Worm (Caenorhabditis elegans) whole organism, L2 larva: ENCODE measurements around the gene oac-14.

Experiments
- F13H6.1 ChIP-seq: sonication (generic microtip); optimal IDR thresholded peaks from 2 replicates; lab custom pipeline; 2016; ENCODE audit warnings: missing genetic modification characterization, missing compliant biosample characterization
- R02D3.7 ChIP-seq: fragments of 150-350 bp; optimal IDR thresholded peaks from 2 replicates; lab custom pipeline; 2014; ENCODE audit warnings: missing biosample characterization, missing genetic modification characterization
- Y55F3AM.14 ChIP-seq: fragments of 200-800 bp; sonication (Bioruptor generic); optimal IDR thresholded peaks from 2 replicates; lab custom pipeline; 2018; ENCODE audit warnings: mild to moderate bottlenecking, missing genetic modification characterization, missing compliant biosample characterization
- ZK546.5 ChIP-seq: sonication (generic microtip); optimal IDR thresholded peaks from 2 replicates; lab custom pipeline; 2017; ENCODE audit warnings: missing biosample characterization, missing genetic modification characterization
- alr-1 ChIP-seq: fragments of 150-350 bp; optimal IDR thresholded peaks from 2 replicates; lab custom pipeline; 2014; ENCODE audit warnings: missing biosample characterization, missing genetic modification characterization
- aly-2 ChIP-seq: fragments of 150-350 bp; optimal IDR thresholded peaks from 2 replicates; lab custom pipeline; 2014; ENCODE audit warnings: missing biosample characterization, missing genetic modification characterization
- blmp-1 ChIP-seq: sonication (generic microtip); optimal IDR thresholded peaks from 2 replicates; lab custom pipeline; 2017; ENCODE audit warnings: missing genetic modification characterization, mild to moderate bottlenecking, missing compliant biosample characterization, antibody characterized with exemption, moderate library complexity; ENCODE audit not compliant: insufficient read depth
- ceh-82 ChIP-seq: fragments of 150-350 bp; optimal IDR thresholded peaks from 2 replicates; lab custom pipeline; 2014; ENCODE audit warnings: missing biosample characterization, missing genetic modification characterization
- crh-2 ChIP-seq: sonication (generic microtip); optimal IDR thresholded peaks from 2 replicates; lab custom pipeline; 2017; ENCODE audit warnings: missing biosample characterization, missing genetic modification characterization
- dmd-4 ChIP-seq: sonication (generic microtip); optimal IDR thresholded peaks from 2 replicates; lab custom pipeline; 2017; ENCODE audit warnings: missing biosample characterization, missing genetic modification characterization
- egl-27 ChIP-seq: sonication (generic microtip); optimal IDR thresholded peaks from 3 replicates; lab custom pipeline; 2017; ENCODE audit warnings: missing biosample characterization, missing genetic modification reagents, missing genetic modification characterization
- elt-3 ChIP-seq: sonication (generic microtip); optimal IDR thresholded peaks from 2 replicates; lab custom pipeline; 2017; ENCODE audit warnings: missing biosample characterization, missing genetic modification characterization
- fos-1 ChIP-seq: fragments of 150-350 bp; optimal IDR thresholded peaks from 2 replicates; lab custom pipeline; 2014; ENCODE audit warnings: missing biosample characterization, missing genetic modification characterization
- lin-11 ChIP-seq: fragments of 150-350 bp; sonication (generic microtip); optimal IDR thresholded peaks from 2 replicates; lab custom pipeline; 2014; ENCODE audit warnings: missing biosample characterization, missing genetic modification characterization, inconsistent platforms, mixed read lengths
- lin-13 ChIP-seq: fragments of 150-350 bp; optimal IDR thresholded peaks from 2 replicates; lab custom pipeline; 2014; ENCODE audit warnings: missing biosample characterization, missing genetic modification reagents, missing genetic modification characterization
- lsy-2 ChIP-seq, 2 experiments: fragments of 150-350 bp in 1 of 2; sonication (generic microtip) in 1 of 2; optimal IDR thresholded peaks; 2 replicates each; lab custom pipeline; 2014 to 2017; ENCODE audit warnings: missing biosample characterization in 2 of 2, missing genetic modification characterization in 2 of 2
- mab-5 ChIP-seq: fragments of 150-350 bp; optimal IDR thresholded peaks from 2 replicates; lab custom pipeline; 2014; ENCODE audit warnings: missing biosample characterization, missing genetic modification characterization
- mdl-1 ChIP-seq, 2 experiments: fragments of 150-350 bp in 1 of 2; sonication (generic microtip) in 1 of 2; optimal IDR thresholded peaks; 2 replicates each; lab custom pipeline; 2017; ENCODE audit warnings: missing biosample characterization in 2 of 2, missing genetic modification characterization in 2 of 2
- nhr-10 ChIP-seq: sonication (generic microtip); optimal IDR thresholded peaks from 2 replicates; lab custom pipeline; 2017; ENCODE audit warnings: missing biosample characterization, missing genetic modification characterization
- nhr-11 ChIP-seq: fragments of 150-350 bp; optimal IDR thresholded peaks from 2 replicates; lab custom pipeline; 2014; ENCODE audit warnings: missing biosample characterization, missing genetic modification characterization
- nhr-12 ChIP-seq: fragments of 150-350 bp; optimal IDR thresholded peaks from 2 replicates; lab custom pipeline; 2014; ENCODE audit warnings: missing biosample characterization, missing genetic modification characterization
- nhr-129 ChIP-seq: fragments of 150-350 bp; optimal IDR thresholded peaks from 2 replicates; lab custom pipeline; 2014; ENCODE audit warnings: missing biosample characterization, missing genetic modification characterization
- nhr-21 ChIP-seq: fragments of 150-350 bp; optimal IDR thresholded peaks from 2 replicates; lab custom pipeline; 2014; ENCODE audit warnings: missing biosample characterization, missing genetic modification characterization
- nhr-23 ChIP-seq: fragments of 150-350 bp; optimal IDR thresholded peaks from 2 replicates; lab custom pipeline; 2014; ENCODE audit warnings: missing biosample characterization, missing genetic modification reagents, missing genetic modification characterization
- nhr-237 ChIP-seq: fragments of 150-350 bp; optimal IDR thresholded peaks from 2 replicates; lab custom pipeline; 2014; ENCODE audit warnings: missing biosample characterization, missing genetic modification characterization
- nhr-25 ChIP-seq: fragments of 150-350 bp; sonication (generic microtip); optimal IDR thresholded peaks from 3 replicates; lab custom pipeline; 2014; ENCODE audit warnings: missing biosample characterization, missing genetic modification characterization
- nhr-6 ChIP-seq: fragments of 150-350 bp; optimal IDR thresholded peaks from 2 replicates; lab custom pipeline; 2014; ENCODE audit warnings: missing biosample characterization, missing genetic modification characterization
- nhr-77 ChIP-seq: fragments of 150-350 bp; optimal IDR thresholded peaks from 2 replicates; lab custom pipeline; 2014; ENCODE audit warnings: missing biosample characterization, missing genetic modification characterization
- peb-1 ChIP-seq: fragments of 150-350 bp; optimal IDR thresholded peaks from 2 replicates; lab custom pipeline; 2014; ENCODE audit warnings: missing biosample characterization, missing genetic modification characterization
- sem-4 ChIP-seq: fragments of 150-350 bp; optimal IDR thresholded peaks from 2 replicates; lab custom pipeline; 2014; ENCODE audit warnings: missing biosample characterization, missing genetic modification reagents, missing genetic modification characterization
- skn-1 ChIP-seq: sonication (generic microtip); optimal IDR thresholded peaks from 2 replicates; lab custom pipeline; 2017; ENCODE audit warnings: missing biosample characterization, missing genetic modification characterization
- sma-3 ChIP-seq: sonication (generic microtip); optimal IDR thresholded peaks from 2 replicates; lab custom pipeline; 2016; ENCODE audit warnings: missing genetic modification reagents, missing genetic modification characterization, missing compliant biosample characterization
- sma-9 ChIP-seq, 2 experiments: fragments of 150-350 bp in 1 of 2; sonication (generic microtip) in 1 of 2; optimal IDR thresholded peaks; 2 replicates each; lab custom pipeline; 2014 to 2016; ENCODE audit warnings: missing genetic modification characterization in 2 of 2, mild to moderate bottlenecking in 1 of 2, missing biosample characterization in 1 of 2, missing compliant biosample characterization in 1 of 2, missing genetic modification reagents in 1 of 2, moderate library complexity in 1 of 2
- snpc-4 ChIP-seq: fragments of 150-350 bp; optimal IDR thresholded peaks from 2 replicates; lab custom pipeline; 2014; ENCODE audit warnings: missing biosample characterization, missing genetic modification characterization
- unc-39 ChIP-seq: fragments of 150-350 bp; optimal IDR thresholded peaks from 2 replicates; lab custom pipeline; 2014; ENCODE audit warnings: missing biosample characterization, missing genetic modification characterization
- unc-55 ChIP-seq: fragments of 150-350 bp; sonication (generic microtip); optimal IDR thresholded peaks from 3 replicates; lab custom pipeline; 2014; ENCODE audit warnings: missing biosample characterization, missing genetic modification reagents, missing genetic modification characterization
- unc-62 ChIP-seq: fragments of 150-350 bp; optimal IDR thresholded peaks from 2 replicates; lab custom pipeline; 2014; ENCODE audit warnings: missing biosample characterization, missing genetic modification reagents, missing genetic modification characterization
- zag-1 ChIP-seq: fragments of 150-350 bp; optimal IDR thresholded peaks from 2 replicates; lab custom pipeline; 2014; ENCODE audit warnings: missing biosample characterization, missing genetic modification characterization
- ztf-1 ChIP-seq: fragments of 200-800 bp; sonication (Bioruptor generic); conservative IDR thresholded peaks from 2 replicates; pipeline ENCODE4 v1.3.6; 2022; ENCODE audit warnings: missing genetic modification characterization, missing compliant biosample characterization
- ztf-11 ChIP-seq: sonication (generic microtip); optimal IDR thresholded peaks from 2 replicates; lab custom pipeline; 2017; ENCODE audit warnings: missing biosample characterization, missing genetic modification characterization
- ztf-4 ChIP-seq: fragments of 150-350 bp; optimal IDR thresholded peaks from 2 replicates; lab custom pipeline; 2014; ENCODE audit warnings: missing biosample characterization, missing genetic modification characterization

oac-14 gene

DNA sequence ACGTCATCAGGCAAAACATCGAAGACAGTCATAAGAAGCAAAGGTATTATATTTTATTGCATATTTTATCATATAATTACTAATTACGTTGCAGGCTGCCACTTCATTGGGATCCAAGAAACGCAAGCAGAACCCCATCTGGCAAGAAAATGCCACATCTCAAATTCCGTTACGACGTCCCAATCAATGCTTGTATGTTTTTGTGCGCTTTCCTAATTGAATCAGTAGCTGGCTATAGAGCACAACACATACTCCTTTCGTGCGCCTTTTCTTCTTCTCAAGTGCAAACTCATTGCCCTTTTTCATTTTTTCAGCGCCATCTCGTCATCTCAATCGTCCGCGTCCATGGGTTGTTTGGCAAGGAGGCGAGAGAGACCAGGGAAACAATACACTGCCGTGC is 9.1 kb upstream of the oac-14 start:
- no peak for TF ChIP-seq nhr-237
- no peak for TF ChIP-seq egl-27 (tag; lab: Kevin White, UChicago)
- TF ChIP-seq nhr-11 (tag; lab: Kevin White, UChicago) = no peak
- TF ChIP-seq Y55F3AM.14 (GFP tag; lab: Kevin White, UChicago) = no peak
- no peak for TF ChIP-seq elt-3 (tag; lab: Kevin White, UChicago)
- TF ChIP-seq dmd-4 (tag; lab: Kevin White, UChicago) = no peak
- no peak for TF ChIP-seq ztf-1 (GFP tag; lab: Robert Waterston, UW)
- TF ChIP-seq aly-2 = no peak
- no peak for TF ChIP-seq ZK546.5 (tag; lab: Kevin White, UChicago)
- TF ChIP-seq unc-55 (GFP tag; lab: Kevin White, UChicago) = no peak
- TF ChIP-seq zag-1 (tag; lab: Kevin White, UChicago) = no peak
- no peak for TF ChIP-seq mab-5

DNA sequence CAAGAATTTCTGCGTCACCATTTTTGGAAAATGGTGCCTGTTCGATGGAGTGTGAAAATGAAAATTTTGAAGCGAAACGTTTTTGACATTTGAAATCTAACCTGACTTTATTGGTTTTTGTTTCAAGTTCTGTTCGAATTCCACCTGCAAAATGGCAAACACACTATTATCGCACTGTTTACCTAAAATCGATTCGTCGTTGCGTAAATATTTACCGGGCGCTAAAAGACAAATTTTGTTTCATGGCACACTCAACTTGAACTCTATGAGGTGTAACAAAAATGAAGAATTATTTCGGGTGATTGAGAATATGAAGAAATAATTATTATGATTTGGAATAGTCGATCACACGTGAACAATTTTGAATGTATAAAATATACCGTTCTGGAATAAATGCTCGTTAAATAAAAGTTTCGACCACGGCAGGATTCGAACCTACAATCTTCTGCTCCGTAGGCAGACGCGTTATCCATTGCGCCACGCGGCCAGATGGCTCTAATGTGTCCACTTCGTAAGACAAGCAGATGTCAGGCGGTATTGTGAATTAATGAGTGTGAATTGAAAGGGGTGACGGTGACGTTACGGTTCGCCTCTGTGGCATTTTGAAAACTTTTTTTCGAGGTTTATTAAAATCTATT is 6.5 kb upstream of the oac-14 start:
- TF ChIP-seq skn-1 (tag; lab: Kevin White, UChicago) = no peak
- no peak for TF ChIP-seq nhr-21
- TF ChIP-seq sem-4 (tag; lab: Kevin White, UChicago) = no peak
- peak; percentile 45 for TF ChIP-seq crh-2 (tag; lab: Kevin White, UChicago)
- TF ChIP-seq lin-13 (GFP tag; lab: Kevin White, UChicago) = peak; percentile 16
- TF ChIP-seq nhr-237 = no peak
- TF ChIP-seq F13H6.1 (tag; lab: Kevin White, UChicago) = peak; percentile 42
- TF ChIP-seq unc-62 (GFP tag; lab: Kevin White, UChicago) = no peak
- TF ChIP-seq ztf-11 = no peak
- peak; percentile 23 for TF ChIP-seq sma-3 (GFP tag; lab: Kevin White, UChicago)

DNA sequence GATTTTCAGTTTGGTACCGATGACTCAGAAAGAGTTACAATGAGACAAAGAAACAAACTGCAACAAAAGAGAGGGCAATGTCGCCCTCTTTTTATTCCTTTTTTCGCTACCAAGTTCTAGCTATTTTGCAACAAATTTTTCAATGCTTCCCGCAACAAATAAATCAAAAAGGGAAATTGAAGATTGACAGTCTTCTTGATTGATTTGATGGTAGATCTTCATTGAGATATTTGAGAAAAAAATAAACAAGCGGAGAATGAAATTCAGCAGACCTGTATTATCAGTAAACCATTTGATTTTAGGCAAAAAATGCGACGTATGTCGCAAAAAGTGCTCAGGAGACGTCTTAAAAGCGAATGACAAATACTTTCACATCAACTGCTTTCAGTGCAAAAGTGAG is 5.4 kb upstream of the oac-14 start:
- TF ChIP-seq ztf-4 = no peak
- TF ChIP-seq ZK546.5 (tag; lab: Kevin White, UChicago) = no peak
- no peak for TF ChIP-seq elt-3 (tag; lab: Kevin White, UChicago)
- TF ChIP-seq nhr-25 (tag; lab: Kevin White, UChicago) = peak; percentile 21
- no peak for TF ChIP-seq zag-1 (tag; lab: Kevin White, UChicago)
- peak; percentile 8 for TF ChIP-seq nhr-129 (tag; lab: Kevin White, UChicago)
- no peak for TF ChIP-seq sma-3 (GFP tag; lab: Kevin White, UChicago)
- no peak for TF ChIP-seq ceh-82 (tag; lab: Kevin White, UChicago)
- no peak for TF ChIP-seq lin-13 (GFP tag; lab: Kevin White, UChicago)
- peak; percentile 34 for TF ChIP-seq blmp-1
- TF ChIP-seq nhr-12 = no peak
- no peak for TF ChIP-seq egl-27 (tag; lab: Kevin White, UChicago)
- no peak for TF ChIP-seq ztf-1 (GFP tag; lab: Robert Waterston, UW)
- TF ChIP-seq crh-2 (tag; lab: Kevin White, UChicago) = no peak

DNA sequence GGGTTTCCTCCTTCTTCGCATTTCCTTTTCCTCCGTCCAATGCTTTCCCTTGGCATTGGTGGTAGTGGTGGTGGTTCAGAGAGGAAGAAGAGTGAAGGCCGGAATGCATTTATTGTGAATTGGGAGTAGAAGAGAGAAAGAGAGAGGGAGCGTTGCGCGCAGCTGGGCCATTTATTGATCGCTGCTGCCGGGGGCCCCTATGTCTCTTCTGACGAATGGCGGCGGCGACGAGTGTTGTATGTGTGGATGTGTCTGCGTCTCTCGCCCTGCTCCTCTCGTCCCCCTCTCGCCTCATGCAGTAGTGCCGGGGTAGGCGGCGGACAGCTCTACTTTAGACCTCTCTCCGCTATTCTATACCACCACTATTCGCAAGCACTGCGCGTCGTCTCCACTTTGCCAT is 4.8 kb upstream of the oac-14 start, which contains the start of gene unc-115:
TSS of gene unc-115 (plus strand) at position 301 of the 400 bp plus-strand sequence.
- TF ChIP-seq unc-55 (GFP tag; lab: Kevin White, UChicago) = peak; percentile 92
- TF ChIP-seq nhr-10 (tag; lab: Kevin White, UChicago) = no peak
- peak; percentile 70 for TF ChIP-seq sem-4 (tag; lab: Kevin White, UChicago)
- TF ChIP-seq lsy-2 (tag; optimal IDR thresholded peaks at IDR 0.05; lab: Kevin White, UChicago) = peak; percentile 49 to 70
- TF ChIP-seq dmd-4 (tag; lab: Kevin White, UChicago) = no peak
- no peak for TF ChIP-seq R02D3.7 (tag; lab: Kevin White, UChicago)
- TF ChIP-seq crh-2 (tag; lab: Kevin White, UChicago) = peak; percentile 84
- TF ChIP-seq nhr-12 = no peak
- TF ChIP-seq nhr-129 (tag; lab: Kevin White, UChicago) = peak; percentile 79
- TF ChIP-seq ZK546.5 (tag; lab: Kevin White, UChicago) = no peak
- TF ChIP-seq snpc-4 (tag; lab: Kevin White, UChicago) = peak; percentile 76
- peak; percentile 76 for TF ChIP-seq blmp-1
- peak; percentile 50 for TF ChIP-seq unc-39 (tag; lab: Kevin White, UChicago)
- TF ChIP-seq nhr-6 (tag; lab: Kevin White, UChicago) = peak; percentile 34
- no peak for TF ChIP-seq ztf-1 (GFP tag; lab: Robert Waterston, UW)
- TF ChIP-seq sma-3 (GFP tag; lab: Kevin White, UChicago) = peak; percentile 65
- peak; percentile 55 for TF ChIP-seq unc-62 (GFP tag; lab: Kevin White, UChicago)
- TF ChIP-seq fos-1 (tag; lab: Kevin White, UChicago) = peak; percentile 37
- TF ChIP-seq lin-11 (tag; lab: Kevin White, UChicago) = peak; percentile 72
- TF ChIP-seq ztf-11 = peak; percentile 28
- TF ChIP-seq lin-13 (GFP tag; lab: Kevin White, UChicago) = peak; percentile 52
- no peak for TF ChIP-seq nhr-77 (tag; lab: Kevin White, UChicago)
- TF ChIP-seq ceh-82 (tag; lab: Kevin White, UChicago) = peak; percentile 6
- no peak for TF ChIP-seq nhr-237
- TF ChIP-seq nhr-23 (tag; lab: Kevin White, UChicago) = no peak
- TF ChIP-seq elt-3 (tag; lab: Kevin White, UChicago) = no peak
- TF ChIP-seq sma-9 (GFP tag; optimal IDR thresholded peaks at IDR 0.05; lab: Kevin White, UChicago) = peak; percentile 81
- TF ChIP-seq sma-9 (tag; optimal IDR thresholded peaks at IDR 0.05; lab: Kevin White, UChicago) = no peak
- no peak for TF ChIP-seq alr-1
- TF ChIP-seq nhr-21 = peak; percentile 52
- no peak for TF ChIP-seq nhr-25 (tag; lab: Kevin White, UChicago)
- TF ChIP-seq peb-1 (tag; lab: Kevin White, UChicago) = peak; percentile 86
- TF ChIP-seq F13H6.1 (tag; lab: Kevin White, UChicago) = peak; percentile 93
- peak; percentile 81 for TF ChIP-seq mab-5
- TF ChIP-seq mdl-1 (tag; optimal IDR thresholded peaks at IDR 0.05; lab: Kevin White, UChicago) = peak; percentile 63 to 79
- peak; percentile 38 for TF ChIP-seq ztf-4
- peak; percentile 89 for TF ChIP-seq egl-27 (tag; lab: Kevin White, UChicago)
- peak; percentile 90 for TF ChIP-seq zag-1 (tag; lab: Kevin White, UChicago)
